Worm (Caenorhabditis elegans): ENCODE data around the gene nhr-138.

- TF ChIP-seq ama-1 (optimal IDR thresholded peaks at IDR 0.05) (no peak), odd-2 (tag; optimal IDR thresholded peaks at IDR 0.05) (no peak), rnt-1 (tag; optimal IDR thresholded peaks at IDR 0.05) (no peak), unc-3 (GFP tag; conservative IDR thresholded peaks at IDR 0.05) (no peak), unc-3 (tag; optimal IDR thresholded peaks at IDR 0.05) (no peak), gmeb-2 (tag; optimal IDR thresholded peaks at IDR 0.05) (no peak), pha-4 (tag; optimal IDR thresholded peaks at IDR 0.05) (no peak), nhr-11 (tag; optimal IDR thresholded peaks at IDR 0.05) (no peak), ceh-6 (GFP tag; optimal IDR thresholded peaks at IDR 0.05) (no peak), npax-4 (tag; optimal IDR thresholded peaks at IDR 0.05) (no peak), ceh-34 (tag; optimal IDR thresholded peaks at IDR 0.05) (no peak), fkh-10 (GFP tag; optimal IDR thresholded peaks at IDR 0.05) (no peak)
These were observed 15.2 kb upstream of the nhr-138 start, which contains the start of gene nhr-38 for ce11 chrIV:9709887-9710286.

All from whole organism, late embryonic.